Fruit fly (Drosophila melanogaster) S2 (cell line): ENCODE results near the gene Gclc.

ENCODE experiments used
- CG8478 ChIP-seq: fragments of >200 bp; optimal IDR thresholded peaks from 2 replicates; lab custom pipeline; 2018
- CTCF ChIP-seq, 2 experiments: fragments of >200 bp; optimal IDR thresholded peaks; 2 replicates each; lab custom pipeline; 2018

Gclc gene

dm6 chrX:8113386-8114279 is 2.3 kb downstream of the Gclc start:
- no peak for TF ChIP-seq CG8478 (lab: Kevin White, UChicago)
- TF ChIP-seq CTCF (optimal IDR thresholded peaks at IDR 0.05; lab: Kevin White, UChicago) = no peak

- TF ChIP-seq CTCF (optimal IDR thresholded peaks at IDR 0.05; lab: Kevin White, UChicago) (no peak), CG8478 (lab: Kevin White, UChicago) (no peak)
Observed at dm6 chrX:8112715-8113114, 3.2 kb downstream of the Gclc start.

DNA sequence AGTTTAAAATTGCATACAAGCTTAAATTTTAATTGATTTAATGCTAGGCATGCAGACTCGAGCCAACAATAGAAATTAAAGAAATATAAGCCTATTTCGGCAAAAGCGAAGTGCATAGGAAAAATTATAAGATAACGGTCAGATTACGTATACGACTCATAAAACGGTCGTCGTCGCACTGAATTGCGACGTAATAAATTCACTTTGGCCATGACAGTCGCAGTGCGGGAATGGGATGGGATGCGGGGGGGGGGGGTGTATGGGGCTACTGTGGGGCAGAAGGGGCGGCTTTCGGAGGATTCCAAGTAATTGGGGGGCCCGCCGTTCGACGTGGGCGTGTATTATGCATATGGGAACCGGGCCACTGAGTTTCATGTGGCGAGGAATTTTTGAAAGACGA is 5.0 kb downstream of the Gclc start:
- no peak for TF ChIP-seq CTCF (optimal IDR thresholded peaks at IDR 0.05; lab: Kevin White, UChicago)

dm6 chrX:8107936-8108335 is 8.0 kb downstream of the Gclc start:
- TF ChIP-seq CTCF (optimal IDR thresholded peaks at IDR 0.05; lab: Kevin White, UChicago) = no peak

DNA sequence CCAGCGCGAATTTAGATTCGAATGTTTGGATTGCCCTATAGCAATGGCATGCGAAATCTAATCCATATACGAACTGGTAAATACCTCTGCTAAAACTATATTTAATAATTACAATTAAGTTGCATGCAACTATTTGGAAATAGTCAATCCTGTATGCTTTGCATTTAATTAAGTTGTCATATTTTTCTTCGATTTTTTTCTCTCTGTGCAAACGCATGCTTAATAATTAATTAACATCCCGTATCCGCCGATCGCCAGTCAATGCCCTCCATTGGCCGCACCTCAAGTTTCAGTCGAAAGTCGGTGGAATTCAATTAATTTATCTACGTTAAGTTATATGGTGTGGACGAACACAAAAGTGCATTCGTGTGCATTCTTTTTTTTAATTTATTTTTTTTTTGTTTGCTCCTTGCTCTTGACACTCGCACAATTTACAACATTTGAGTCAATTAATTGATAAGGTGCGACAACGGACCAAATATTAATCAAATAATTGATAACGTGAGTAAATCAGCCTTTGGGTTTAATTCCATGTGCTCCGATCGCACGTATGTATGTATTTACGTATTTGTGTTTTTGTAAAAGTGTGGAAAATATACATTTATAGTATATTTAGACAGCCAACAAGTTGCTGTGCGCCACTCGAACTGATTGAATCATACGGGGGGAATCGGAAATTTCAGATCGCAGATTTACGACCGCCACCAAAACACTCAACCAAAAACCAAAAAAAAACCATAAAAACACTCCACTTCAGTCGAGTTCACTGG is 9.5 kb downstream of the Gclc start:
- TF ChIP-seq CTCF (optimal IDR thresholded peaks at IDR 0.05; lab: Kevin White, UChicago) (no peak), CG8478 (lab: Kevin White, UChicago) (no peak)

DNA sequence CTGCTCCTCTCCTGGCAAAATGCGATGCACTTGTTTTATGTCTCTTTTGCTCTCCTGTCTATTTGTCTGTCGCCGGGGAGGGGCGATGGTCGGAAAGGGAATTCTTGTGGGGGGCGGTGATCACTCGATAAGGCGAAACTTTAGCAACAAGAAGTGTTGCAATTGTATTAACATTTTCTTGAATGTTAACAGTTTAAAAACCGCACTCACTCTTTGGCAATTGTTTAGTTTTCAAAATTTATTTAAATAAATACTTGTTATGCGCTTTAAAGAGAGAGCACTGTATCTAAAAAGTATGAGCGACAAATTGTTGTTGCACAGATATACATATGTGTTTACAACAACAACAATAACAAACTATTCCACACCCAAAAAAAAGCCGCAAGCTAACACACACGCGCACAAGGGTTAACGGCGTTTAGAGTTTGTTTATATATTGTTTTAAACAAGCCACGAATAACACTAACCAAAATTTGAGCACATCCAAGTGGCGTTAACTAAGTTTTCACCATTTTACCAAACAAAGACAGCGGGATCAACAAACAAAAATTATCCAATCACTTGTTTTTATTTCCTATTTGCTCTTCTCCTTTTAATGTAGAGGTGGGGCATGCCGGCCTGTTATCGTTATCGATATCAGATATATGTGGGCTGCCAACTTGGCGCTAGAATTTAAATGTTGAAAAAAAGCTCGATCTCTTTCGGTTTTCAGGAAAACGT is 14.3 kb downstream of the Gclc start, which contains the start of gene CG2258:
CG2258 (minus strand) TSS at position 617 of the 720 bp plus-strand sequence.
- TF ChIP-seq CG8478 (lab: Kevin White, UChicago) = no peak
- no peak for TF ChIP-seq CTCF (optimal IDR thresholded peaks at IDR 0.05; lab: Kevin White, UChicago)

- no peak for TF ChIP-seq CG8478 (lab: Kevin White, UChicago)
- no peak for TF ChIP-seq CTCF (optimal IDR thresholded peaks at IDR 0.05; lab: Kevin White, UChicago)
Observed at dm6 chrX:8100826-8101079, 15.2 kb downstream of the Gclc start.

DNA sequence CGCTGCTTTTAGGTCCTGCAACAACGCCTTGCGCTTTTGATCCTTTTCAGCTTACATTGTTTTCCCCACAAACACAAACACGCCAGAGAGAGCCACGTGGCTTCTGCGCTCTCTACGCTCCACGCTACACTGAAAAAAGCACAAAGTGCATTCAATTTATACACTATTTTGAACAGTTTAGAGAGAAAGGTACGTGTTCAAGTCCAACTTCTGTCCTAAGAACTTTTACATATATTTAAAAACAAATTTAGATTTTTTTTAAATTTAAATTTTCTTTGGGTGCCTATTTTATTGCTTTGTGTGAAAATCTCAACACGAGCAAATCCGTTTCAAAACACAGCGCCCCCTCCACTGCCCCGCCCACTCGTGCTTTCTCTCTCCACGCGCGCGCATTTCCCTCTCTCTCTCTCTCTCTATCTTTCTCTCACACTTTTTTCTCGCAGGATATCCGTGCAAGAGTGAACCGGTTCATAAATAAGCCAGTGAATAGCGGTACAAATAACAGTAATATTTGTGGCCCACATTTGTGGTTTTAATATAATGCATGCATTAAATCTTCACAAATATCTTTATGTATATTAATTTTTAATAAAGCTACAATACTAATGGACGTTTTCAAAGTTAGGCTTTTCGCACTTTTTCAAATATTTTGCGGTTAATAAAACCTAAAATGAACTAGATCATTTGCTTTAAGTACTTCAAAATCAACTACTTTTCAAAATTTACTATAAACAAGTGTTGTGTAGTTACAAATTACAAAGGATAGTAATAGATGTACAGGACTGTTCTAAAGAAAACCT is 15.7 kb downstream of the Gclc start:
- TF ChIP-seq CTCF (optimal IDR thresholded peaks at IDR 0.05; lab: Kevin White, UChicago) (no peak), CG8478 (lab: Kevin White, UChicago) (no peak)

DNA sequence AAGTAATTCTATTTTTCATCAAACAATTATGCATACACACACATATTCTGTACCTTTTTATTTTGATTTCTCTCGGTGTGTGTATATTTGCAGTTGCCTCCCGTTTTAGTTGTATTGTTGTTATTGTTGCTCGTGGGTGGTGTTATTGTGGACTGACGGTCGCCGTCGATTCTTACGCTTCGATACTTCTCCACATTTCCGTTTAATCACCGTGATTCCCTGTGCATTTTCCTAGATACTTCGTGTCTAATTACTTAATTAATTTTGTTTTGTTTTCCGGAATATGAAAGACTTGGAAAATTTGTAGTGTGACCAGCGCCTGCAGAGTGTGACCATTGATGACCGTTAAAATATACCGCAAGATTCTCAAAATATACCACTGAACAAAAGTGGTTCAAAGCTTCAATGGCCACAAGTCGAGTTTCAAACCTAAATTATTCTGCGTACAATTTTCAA is 22.2 kb downstream of the Gclc start, which contains the start of gene UbcE2H:
UbcE2H (minus strand) TSS at position 343 of the 456 bp plus-strand sequence.
- TF ChIP-seq CTCF (optimal IDR thresholded peaks at IDR 0.05; lab: Kevin White, UChicago) (peak in 1 of 2 experiments; percentile 50), CG8478 (lab: Kevin White, UChicago) (no peak)

dm6 chrX:8092893-8093721 is 22.8 kb downstream of the Gclc start:
- no peak for TF ChIP-seq CG8478 (lab: Kevin White, UChicago)
- no peak for TF ChIP-seq CTCF (optimal IDR thresholded peaks at IDR 0.05; lab: Kevin White, UChicago)

- TF ChIP-seq CTCF (optimal IDR thresholded peaks at IDR 0.05; lab: Kevin White, UChicago) (no peak), CG8478 (lab: Kevin White, UChicago) (no peak)
Observed at dm6 chrX:8092075-8092682, 23.8 kb downstream of the Gclc start.

- TF ChIP-seq CG8478 (lab: Kevin White, UChicago) (no peak), CTCF (optimal IDR thresholded peaks at IDR 0.05; lab: Kevin White, UChicago) (no peak)
Observed at dm6 chrX:8091017-8091620, 24.8 kb downstream of the Gclc start.
